Fruit fly (Drosophila melanogaster): ENCODE results near the gene Top1.

DNA sequence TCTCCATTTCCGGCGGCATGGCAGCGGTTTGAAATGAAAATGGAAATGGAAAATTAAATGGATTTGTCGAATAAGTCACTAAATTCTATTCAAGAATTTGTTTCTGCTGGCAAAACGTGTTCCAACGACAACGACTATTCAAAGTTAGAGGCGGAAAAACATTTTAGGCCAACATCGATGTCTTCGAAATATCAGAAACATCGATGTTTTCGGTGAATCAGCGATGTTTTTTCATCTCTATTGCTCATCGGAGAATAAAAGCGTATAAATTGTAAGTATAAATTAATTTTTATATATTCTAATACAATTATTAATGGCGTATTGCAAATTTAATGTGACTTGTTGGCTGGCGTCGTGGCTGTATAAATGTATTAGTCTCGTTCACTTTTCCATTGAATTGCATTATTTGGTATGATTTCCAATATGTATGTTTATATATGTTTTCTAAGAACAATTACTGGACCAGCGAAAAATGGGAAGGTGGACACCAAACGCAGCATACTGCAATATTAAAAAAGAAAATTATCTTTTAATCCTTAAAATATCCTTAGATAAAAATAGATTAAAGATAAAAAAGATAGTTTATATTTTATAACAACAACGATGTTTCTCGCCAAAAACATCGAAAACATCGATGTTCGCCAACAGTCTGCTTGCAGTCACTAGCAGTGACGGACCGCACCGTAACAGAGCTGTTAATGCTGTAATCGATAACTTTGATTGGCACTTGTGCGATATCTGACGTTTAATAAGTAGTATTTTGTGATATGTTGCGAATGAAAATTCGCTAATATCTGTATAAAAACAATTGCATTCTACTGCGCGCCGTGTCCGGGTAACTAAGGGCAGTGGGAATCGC is 25.4 kb downstream of the Top1 start, which contains the start of the genes CG12608 and Prp5:
- TF ChIP-seq CG11294 (GFP tag; IDR thresholded peaks at IDR 0.05): no peak
- TF ChIP-seq eg (GFP tag; IDR thresholded peaks at IDR 0.05): no peak
- TF ChIP-seq CG6854 (GFP tag; optimal IDR thresholded peaks at IDR 0.05): no peak
- TF ChIP-seq Met (GFP tag; optimal IDR thresholded peaks at IDR 0.05): no peak
- no peak for TF ChIP-seq dsx (GFP tag; optimal IDR thresholded peaks at IDR 0.05; ENCODE audit: poor library complexity, severe bottlenecking)
- TF ChIP-seq CG6276 (GFP tag; optimal IDR thresholded peaks at IDR 0.05): no peak
- TF ChIP-seq acj6 (GFP tag; optimal IDR thresholded peaks at IDR 0.05): no peak
- TF ChIP-seq salr (GFP tag; optimal IDR thresholded peaks at IDR 0.05): no peak
- TF ChIP-seq OdsH (GFP tag; optimal IDR thresholded peaks at IDR 0.05): peak; percentile 5
- no peak for TF ChIP-seq Eip75B (GFP tag; optimal IDR thresholded peaks at IDR 0.05)
- TF ChIP-seq Hr4 (GFP tag; optimal IDR thresholded peaks at IDR 0.05): no peak

Data from whole organism, prepupa.